Fruit fly (Drosophila melanogaster): ENCODE data around the gene LKRSDH.

LKRSDH gene

DNA sequence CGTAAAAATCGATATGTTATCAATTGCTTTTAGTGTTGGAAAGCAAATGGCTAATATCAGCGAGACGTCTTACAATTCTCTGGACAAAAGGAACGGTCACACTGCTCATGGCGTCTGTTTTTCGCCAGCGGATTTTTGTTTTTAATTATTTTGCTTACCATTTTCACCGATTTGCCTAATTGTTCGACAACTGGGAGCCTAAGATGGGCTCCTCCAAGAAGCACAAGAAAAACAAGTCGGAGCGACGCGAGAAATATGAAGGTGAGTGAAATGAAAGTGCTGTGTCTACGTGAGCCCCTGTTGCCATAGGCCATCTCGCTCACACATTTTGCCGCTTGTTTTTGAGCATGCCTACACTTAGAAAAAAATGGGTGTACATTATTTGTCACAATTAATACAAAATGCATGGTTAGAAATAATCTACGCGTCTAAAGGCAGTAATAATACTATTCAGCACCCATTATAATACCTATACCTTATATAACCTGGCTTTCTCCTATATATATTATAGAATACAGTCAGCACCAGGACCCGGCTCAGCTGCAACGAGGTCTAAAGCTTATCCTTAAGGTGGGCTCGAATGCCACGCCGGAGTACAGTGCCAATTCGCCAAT is 12.9 kb downstream of the LKRSDH start, which contains the start of gene Brd7-9 (continued):
- TF ChIP-seq rib (GFP tag; IDR thresholded peaks at IDR 0.05) = peak; percentile 73
- TF ChIP-seq CG12155 (GFP tag; optimal IDR thresholded peaks at IDR 0.05) = peak; percentile 98
- peak; percentile 38 for TF ChIP-seq CG33213 (GFP tag; optimal IDR thresholded peaks at IDR 0.05)
- 0 out of 2 replicates have a peak, but pooled peaks have one; percentile 25 for TF ChIP-seq gsb (GFP tag; IDR thresholded peaks at IDR 0.05)
- TF ChIP-seq CG8359 (GFP tag; optimal IDR thresholded peaks at IDR 0.05; ENCODE audit: borderline replicate concordance) = peak; percentile 31
- peak; percentile 35; the same call in 1 of the 3 replicates for TF ChIP-seq Mrtf (GFP tag; IDR thresholded peaks at IDR 0.05)
- peak; percentile 26 for TF ChIP-seq CG7987 (GFP tag; optimal IDR thresholded peaks at IDR 0.05)
- TF ChIP-seq Deaf1 (tag; optimal IDR thresholded peaks at IDR 0.05) = peak; percentile 8
- TF ChIP-seq Hand (GFP tag; optimal IDR thresholded peaks at IDR 0.05) = peak; percentile 55
- no peak for TF ChIP-seq CG15479 (GFP tag; optimal IDR thresholded peaks at IDR 0.05)
- TF ChIP-seq CG18262 (tag; optimal IDR thresholded peaks at IDR 0.05) = peak; percentile 73
- peak; percentile 29 for TF ChIP-seq salm (tag; optimal IDR thresholded peaks at IDR 0.05)
- peak; percentile 10 for TF ChIP-seq ash1 (GFP tag; optimal IDR thresholded peaks at IDR 0.05)
- peak; percentile 22; the same call in 1 of the 3 replicates for TF ChIP-seq CG16813 (GFP tag; IDR thresholded peaks at IDR 0.05; ENCODE audit: partially characterized antibody)
- TF ChIP-seq CG18599 (GFP tag; optimal IDR thresholded peaks at IDR 0.05) = peak; percentile 79
- TF ChIP-seq psq (GFP tag; optimal IDR thresholded peaks at IDR 0.05) = no peak
- TF ChIP-seq ind (GFP tag; optimal IDR thresholded peaks at IDR 0.05) = peak; percentile 73
- TF ChIP-seq Opbp (GFP tag; IDR thresholded peaks at IDR 0.05; ENCODE audit: partially characterized antibody) = no peak
- TF ChIP-seq mam (GFP tag; optimal IDR thresholded peaks at IDR 0.05) = peak; percentile 64
- peak; percentile 58; the same call in 2 of the 3 replicates for TF ChIP-seq H15 (GFP tag; IDR thresholded peaks at IDR 0.05)
- no peak for TF ChIP-seq Abd-B (GFP tag; optimal IDR thresholded peaks at IDR 0.05)
- no peak for TF ChIP-seq CG14965 (GFP tag; optimal IDR thresholded peaks at IDR 0.05; ENCODE audit: borderline replicate concordance)
- peak; percentile 44 for TF ChIP-seq kay (GFP tag; optimal IDR thresholded peaks at IDR 0.05)
- peak; percentile 98 for TF ChIP-seq MESR4 (GFP tag; optimal IDR thresholded peaks at IDR 0.05)
- peak; percentile 73 for TF ChIP-seq Hmr (GFP tag; optimal IDR thresholded peaks at IDR 0.05)
- TF ChIP-seq CG1832 (GFP tag; optimal IDR thresholded peaks at IDR 0.05) = peak; percentile 62
- peak; percentile 69 for TF ChIP-seq Side (GFP tag; optimal IDR thresholded peaks at IDR 0.05)
- peak; percentile 83 for TF ChIP-seq CG14014 (GFP tag; IDR thresholded peaks at IDR 0.05)
- peak; percentile 71 for TF ChIP-seq CG6689 (GFP tag; IDR thresholded peaks at IDR 0.05)
- TF ChIP-seq caup (GFP tag; optimal IDR thresholded peaks at IDR 0.05; ENCODE audit: severe bottlenecking) = peak; percentile 78
- peak; percentile 62 for TF ChIP-seq gcm (GFP tag; optimal IDR thresholded peaks at IDR 0.05)
- TF ChIP-seq HmgD (GFP tag; optimal IDR thresholded peaks at IDR 0.05) = no peak
- peak; percentile 39; the same call in 1 of the 2 replicates for TF ChIP-seq Adf1 (GFP tag; IDR thresholded peaks at IDR 0.05)
- TF ChIP-seq sens (GFP tag) = peak; percentile 94
- peak; percentile 75 for TF ChIP-seq HLH3B (GFP tag; IDR thresholded peaks at IDR 0.05)
- peak; percentile 76 for TF ChIP-seq CG6813 (GFP tag; optimal IDR thresholded peaks at IDR 0.05)
- peak; percentile 25 for TF ChIP-seq CG3995 (GFP tag; optimal IDR thresholded peaks at IDR 0.05)
- no peak for TF ChIP-seq CG13894 (tag; optimal IDR thresholded peaks at IDR 0.05)
- peak; percentile 78 for TF ChIP-seq E2f1 (GFP tag; IDR thresholded peaks at IDR 0.05)
- no peak for TF ChIP-seq twi (tag; optimal IDR thresholded peaks at IDR 0.05)
- TF ChIP-seq Bdp1 (GFP tag; optimal IDR thresholded peaks at IDR 0.05) = peak; percentile 6
- no peak for TF ChIP-seq Gsc (GFP tag; IDR thresholded peaks at IDR 0.05)
- peak; percentile 25 for TF ChIP-seq CHES-1-like (GFP tag; optimal IDR thresholded peaks at IDR 0.05)
- TF ChIP-seq Oaz (GFP tag; IDR thresholded peaks at IDR 0.05) = peak; percentile 62; the same call in 1 of the 2 replicates
- peak; percentile 51 for TF ChIP-seq BEAF-32 (GFP tag; optimal IDR thresholded peaks at IDR 0.05)
- TF ChIP-seq CG8290 (GFP tag; optimal IDR thresholded peaks at IDR 0.05) = peak; percentile 48
- peak in 1 of 2 experiments; percentile 87 for TF ChIP-seq CG8290 (tag; optimal IDR thresholded peaks at IDR 0.05)
- peak; percentile 70 for TF ChIP-seq CG6854 (GFP tag; optimal IDR thresholded peaks at IDR 0.05)
- peak; percentile 78 for TF ChIP-seq CG11696 (GFP tag; IDR thresholded peaks at IDR 0.05)
